In genomic region chr2L:19069548-19070145, dm6 we compare ENCODE assay signal across 1 fruit fly cellular context.
TF ChIP-seq lines count a peak whose summit lies in the region.

CG10702 (minus strand) TSS chr2L:19069851.

TF ChIP-seq in whole organism, embryonic, 481 proteins besides CTCF, POLR2A, EP300 and RAD21 (continued from another document):
- TF ChIP-seq tgo (GFP tag; IDR thresholded peaks at IDR 0.05; lab: Robert Waterston, UW) (peak; percentile 18; the same call in 1 of the 3 replicates), CG32772 (GFP tag; IDR thresholded peaks at IDR 0.05; lab: Robert Waterston, UW) (no peak), CG3847 (GFP tag; IDR thresholded peaks at IDR 0.05; lab: Robert Waterston, UW) (0 out of 2 replicates have a peak, but pooled peaks have one; percentile 5), Ada2b (GFP tag; IDR thresholded peaks at IDR 0.05; lab: Robert Waterston, UW) (peak; percentile 28; the same call in 1 of the 2 replicates), row (GFP tag; IDR thresholded peaks at IDR 0.05; lab: Robert Waterston, UW) (peak; percentile 34; the same call in 1 of the 3 replicates), CG8089 (GFP tag; optimal IDR thresholded peaks at IDR 0.05; lab: Kevin White, UChicago) (no peak), tx (GFP tag; optimal IDR thresholded peaks at IDR 0.05; lab: Kevin White, UChicago) (no peak), Sox102F (GFP tag; optimal IDR thresholded peaks at IDR 0.05; lab: Kevin White, UChicago) (peak; percentile 15), Dad (GFP tag; optimal IDR thresholded peaks at IDR 0.05; lab: Kevin White, UChicago) (no peak), CG7963 (GFP tag; IDR thresholded peaks at IDR 0.05; lab: Robert Waterston, UW; ENCODE audit: partially characterized antibody) (no peak), slbo (GFP tag; IDR thresholded peaks at IDR 0.05; lab: Robert Waterston, UW) (no peak), Lim3 (GFP tag; IDR thresholded peaks at IDR 0.05; lab: Robert Waterston, UW) (0 out of 2 replicates have a peak, but pooled peaks have one; percentile 6), ind (GFP tag; optimal IDR thresholded peaks at IDR 0.05; lab: Kevin White, UChicago) (peak; percentile 7), sob (GFP tag; IDR thresholded peaks at IDR 0.05; lab: Robert Waterston, UW) (0 out of 2 replicates have a peak, but pooled peaks have one; percentile 41), phol (tag; optimal IDR thresholded peaks at IDR 0.05; lab: Kevin White, UChicago) (no peak), Abd-B (GFP tag; optimal IDR thresholded peaks at IDR 0.05; lab: Kevin White, UChicago) (peak; percentile 5), Awh (GFP tag; IDR thresholded peaks at IDR 0.05; lab: Robert Waterston, UW) (no peak), eyg (GFP tag; optimal IDR thresholded peaks at IDR 0.05; lab: Kevin White, UChicago) (no peak), CG16863 (GFP tag; optimal IDR thresholded peaks at IDR 0.05; lab: Kevin White, UChicago) (no peak), CG15514 (GFP tag; optimal IDR thresholded peaks at IDR 0.05; lab: Kevin White, UChicago) (no peak), CG3407 (GFP tag; optimal IDR thresholded peaks at IDR 0.05; lab: Kevin White, UChicago) (no peak), CG3726 (GFP tag; IDR thresholded peaks at IDR 0.05; lab: Robert Waterston, UW) (no peak), CG13287 (GFP tag; IDR thresholded peaks at IDR 0.05; lab: Robert Waterston, UW; ENCODE audit: partially characterized antibody) (no peak), ken (GFP tag; IDR thresholded peaks at IDR 0.05; lab: Robert Waterston, UW) (peak; percentile 55; the same call in 1 of the 3 replicates), CG9437 (GFP tag; optimal IDR thresholded peaks at IDR 0.05; lab: Kevin White, UChicago) (no peak), Ets65A (GFP tag; lab: Kevin White, UChicago) (peak; percentile 91), H2.0 (GFP tag; IDR thresholded peaks at IDR 0.05; lab: Robert Waterston, UW) (no peak), CG32767 (GFP tag; IDR thresholded peaks at IDR 0.05; lab: Robert Waterston, UW) (no peak), zfh2 (GFP tag; optimal IDR thresholded peaks at IDR 0.05; lab: Kevin White, UChicago) (peak; percentile 31), Rx (GFP tag; IDR thresholded peaks at IDR 0.05; lab: Robert Waterston, UW) (0 out of 2 replicates have a peak, but pooled peaks have one; percentile 6), CG17359 (tag; optimal IDR thresholded peaks at IDR 0.05; lab: Kevin White, UChicago) (no peak), CG6854 (GFP tag; optimal IDR thresholded peaks at IDR 0.05; lab: Kevin White, UChicago) (no peak), lbe (GFP tag; optimal IDR thresholded peaks at IDR 0.05; lab: Kevin White, UChicago) (no peak), tll (GFP tag; optimal IDR thresholded peaks at IDR 0.05; lab: Kevin White, UChicago) (no peak), CG1832 (GFP tag; optimal IDR thresholded peaks at IDR 0.05; lab: Kevin White, UChicago) (no peak), pros (GFP tag; optimal IDR thresholded peaks at IDR 0.05; lab: Kevin White, UChicago) (no peak), sens (GFP tag; lab: Kevin White, UChicago) (peak; percentile 51), pfk (GFP tag; optimal IDR thresholded peaks at IDR 0.05; lab: Kevin White, UChicago) (no peak), dysf (GFP tag; IDR thresholded peaks at IDR 0.05; lab: Robert Waterston, UW) (peak; percentile 18; the same call in 1 of the 3 replicates), CG14441 (GFP tag; IDR thresholded peaks at IDR 0.05; lab: Robert Waterston, UW) (no peak), CG5245 (GFP tag; optimal IDR thresholded peaks at IDR 0.05; lab: Kevin White, UChicago) (no peak), NFAT (GFP tag; IDR thresholded peaks at IDR 0.05; lab: Robert Waterston, UW) (0 out of 2 replicates have a peak, but pooled peaks have one; percentile 13), corto (GFP tag; optimal IDR thresholded peaks at IDR 0.05; lab: Kevin White, UChicago) (no peak), lilli (GFP tag; optimal IDR thresholded peaks at IDR 0.05; lab: Kevin White, UChicago) (peak; percentile 11), CG1792 (GFP tag; optimal IDR thresholded peaks at IDR 0.05; lab: Kevin White, UChicago) (peak; percentile 5), Doc2 (GFP tag; IDR thresholded peaks at IDR 0.05; lab: Robert Waterston, UW) (no peak), Deaf1 (tag; optimal IDR thresholded peaks at IDR 0.05; lab: Kevin White, UChicago) (peak; percentile 21), CG11456 (GFP tag; IDR thresholded peaks at IDR 0.05; lab: Robert Waterston, UW) (0 out of 3 replicates have a peak, but pooled peaks have one; percentile 5), Xrp1 (GFP tag; IDR thresholded peaks at IDR 0.05; lab: Robert Waterston, UW) (no peak; the same call in 1 of the 2 replicates), br (optimal IDR thresholded peaks at IDR 0.05; lab: Kevin White, UChicago) (no peak), CG9932 (GFP tag; IDR thresholded peaks at IDR 0.05; lab: Robert Waterston, UW) (0 out of 2 replicates have a peak, but pooled peaks have one; percentile 13), CG11247 (GFP tag; IDR thresholded peaks at IDR 0.05; lab: Robert Waterston, UW) (no peak), Med (GFP tag; lab: Kevin White, UChicago) (peak; percentile 70), ems (GFP tag; optimal IDR thresholded peaks at IDR 0.05; lab: Kevin White, UChicago) (peak; percentile 15), CG7745 (tag; optimal IDR thresholded peaks at IDR 0.05; lab: Kevin White, UChicago) (no peak), Dbx (GFP tag; IDR thresholded peaks at IDR 0.05; lab: Robert Waterston, UW) (0 out of 3 replicates have a peak, but pooled peaks have one; percentile 18), CG2120 (GFP tag; optimal IDR thresholded peaks at IDR 0.05; lab: Kevin White, UChicago) (peak; percentile 33), CG17802 (tag; optimal IDR thresholded peaks at IDR 0.05; lab: Kevin White, UChicago) (no peak), CG17361 (GFP tag; IDR thresholded peaks at IDR 0.05; lab: Robert Waterston, UW) (peak; percentile 54; the same call in 2 of the 3 replicates), oc (tag; optimal IDR thresholded peaks at IDR 0.05; lab: Kevin White, UChicago) (no peak), amos (GFP tag; IDR thresholded peaks at IDR 0.05; lab: Robert Waterston, UW; ENCODE audit: partially characterized antibody) (peak; percentile 17; the same call in 1 of the 2 replicates), Ptx1 (GFP tag; IDR thresholded peaks at IDR 0.05; lab: Robert Waterston, UW) (peak; percentile 26; the same call in 1 of the 2 replicates), otp (GFP tag; IDR thresholded peaks at IDR 0.05; lab: Robert Waterston, UW) (0 out of 3 replicates have a peak, but pooled peaks have one; percentile 19), CG11504 (tag; optimal IDR thresholded peaks at IDR 0.05; lab: Kevin White, UChicago) (peak; percentile 42), slou (GFP tag; optimal IDR thresholded peaks at IDR 0.05; lab: Kevin White, UChicago) (no peak), CG8765 (GFP tag; IDR thresholded peaks at IDR 0.05; lab: Robert Waterston, UW) (no peak), Bteb2 (GFP tag; optimal IDR thresholded peaks at IDR 0.05; lab: Kevin White, UChicago) (no peak), CG6689 (GFP tag; IDR thresholded peaks at IDR 0.05; lab: Robert Waterston, UW) (peak; percentile 27; the same call in 1 of the 2 replicates), Drgx (GFP tag; IDR thresholded peaks at IDR 0.05; lab: Robert Waterston, UW) (peak; percentile 33; the same call in 1 of the 2 replicates), mam (GFP tag; optimal IDR thresholded peaks at IDR 0.05; lab: Kevin White, UChicago) (peak; percentile 39), CG4820 (GFP tag; optimal IDR thresholded peaks at IDR 0.05; lab: Kevin White, UChicago) (no peak), lmd (GFP tag; IDR thresholded peaks at IDR 0.05; lab: Robert Waterston, UW) (peak; percentile 28), E2f1 (GFP tag; IDR thresholded peaks at IDR 0.05; lab: Robert Waterston, UW) (no peak), CG4854 (GFP tag; optimal IDR thresholded peaks at IDR 0.05; lab: Kevin White, UChicago) (no peak), grn (GFP tag; optimal IDR thresholded peaks at IDR 0.05; lab: Kevin White, UChicago) (no peak), Rfx (GFP tag; IDR thresholded peaks at IDR 0.05; lab: Robert Waterston, UW) (peak; percentile 62), D19A (tag; optimal IDR thresholded peaks at IDR 0.05; lab: Kevin White, UChicago) (peak; percentile 80), Mrtf (GFP tag; IDR thresholded peaks at IDR 0.05; lab: Robert Waterston, UW) (0 out of 3 replicates have a peak, but pooled peaks have one; percentile 15), gt (GFP tag; IDR thresholded peaks at IDR 0.05; lab: Robert Waterston, UW) (no peak), CG1024 (GFP tag; IDR thresholded peaks at IDR 0.05; lab: Robert Waterston, UW) (no peak), D (optimal IDR thresholded peaks at IDR 0.05; lab: Kevin White, UChicago) (no peak), D (GFP tag; optimal IDR thresholded peaks at IDR 0.05; lab: Kevin White, UChicago) (peak; percentile 14), CG7786 (GFP tag; optimal IDR thresholded peaks at IDR 0.05; lab: Kevin White, UChicago) (no peak), hbn (GFP tag; IDR thresholded peaks at IDR 0.05; lab: Robert Waterston, UW; ENCODE audit: partially characterized antibody) (no peak)
